Fruit fly (Drosophila melanogaster) whole organism, pupa: ENCODE measurements around the gene Edem2.

Experiments used
- CG8159 ChIP-seq: fragments of 200-800 bp; sonication (Bioruptor generic); optimal IDR thresholded peaks from 3 replicates; lab custom pipeline; 2018; ENCODE audit warnings: missing biosample characterization, mild to moderate bottlenecking, missing genetic modification characterization, moderate library complexity
- Pif1A ChIP-seq: fragments of 200-800 bp; sonication (Bioruptor generic); optimal IDR thresholded peaks from 3 replicates; lab custom pipeline; 2016; ENCODE audit warnings: missing biosample characterization, missing genetic modification characterization
- gl ChIP-seq: fragments of 200-800 bp; sonication (Bioruptor generic); optimal IDR thresholded peaks from 2 replicates; lab custom pipeline; 2018; ENCODE audit warnings: missing biosample characterization, mild to moderate bottlenecking, missing genetic modification characterization

DNA sequence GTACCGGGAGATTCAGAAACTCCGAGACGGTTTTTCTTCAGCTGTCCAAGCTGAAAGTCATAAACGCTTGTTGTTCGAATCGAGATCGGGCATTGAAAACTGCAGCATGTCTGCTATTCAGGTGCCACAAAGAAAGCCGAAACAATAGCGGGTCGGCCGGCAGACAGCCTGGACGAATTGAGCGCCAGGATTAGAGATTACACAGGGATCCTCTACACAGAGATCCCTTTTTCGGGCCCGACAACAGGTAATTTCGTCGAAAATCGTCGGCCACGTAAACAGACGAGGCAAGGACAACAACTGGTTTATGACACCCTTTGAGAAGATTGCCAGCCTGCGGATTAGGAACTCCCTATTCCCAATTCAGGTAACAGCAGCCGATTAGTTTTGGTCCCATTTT is 35.2 kb downstream of the Edem2 start, which contains the start of gene CG16813:
- TF ChIP-seq Pif1A (GFP tag; lab: Kevin White, UChicago) (no peak), gl (no peak), CG8159 (no peak)
